Worm (Caenorhabditis elegans) whole organism, L3 larva: ENCODE measurements around the gene K09D9.9.

ENCODE experiments used
- ama-1 ChIP-seq: fragments of 150-350 bp; optimal IDR thresholded peaks from 2 replicates; lab custom pipeline; 2018
- egl-27 ChIP-seq: sonication (generic microtip); optimal IDR thresholded peaks from 4 replicates; lab custom pipeline; 2017; ENCODE audit warnings: missing biosample characterization, missing genetic modification reagents, missing genetic modification characterization
- elt-3 ChIP-seq, 3 experiments: fragments of 150-350 bp in 1 of 3; sonication (generic microtip) in 2 of 3; optimal IDR thresholded peaks; 2 replicates in 2 of 3; 4 replicates in 1 of 3; lab custom pipeline; 2014 to 2017; ENCODE audit warnings: missing biosample characterization in 3 of 3, missing genetic modification characterization in 3 of 3
- fos-1 ChIP-seq: fragments of 150-350 bp; optimal IDR thresholded peaks from 2 replicates; lab custom pipeline; 2014; ENCODE audit warnings: missing biosample characterization, missing genetic modification characterization
- jun-1 ChIP-seq: fragments of 150-350 bp; optimal IDR thresholded peaks from 2 replicates; lab custom pipeline; 2014; ENCODE audit warnings: missing biosample characterization, missing genetic modification reagents, missing genetic modification characterization
- mdl-1 ChIP-seq: fragments of 150-350 bp; optimal IDR thresholded peaks from 2 replicates; lab custom pipeline; 2014; ENCODE audit warnings: missing biosample characterization, missing genetic modification characterization
- nhr-28 ChIP-seq: fragments of 150-350 bp; optimal IDR thresholded peaks from 2 replicates; lab custom pipeline; 2014; ENCODE audit warnings: missing biosample characterization, missing genetic modification characterization
- ztf-4 ChIP-seq: fragments of 150-350 bp; optimal IDR thresholded peaks from 2 replicates; lab custom pipeline; 2014; ENCODE audit warnings: missing biosample characterization, missing genetic modification characterization

- TF ChIP-seq ztf-4 (tag; lab: Kevin White, UChicago) (no peak), nhr-28 (tag; lab: Kevin White, UChicago) (no peak), fos-1 (tag; lab: Kevin White, UChicago) (no peak), jun-1 (tag; lab: Kevin White, UChicago) (peak; percentile 64), ama-1 (lab: Kevin White, UChicago) (no peak), egl-27 (tag; lab: Kevin White, UChicago) (no peak), mdl-1 (tag; lab: Kevin White, UChicago) (no peak), elt-3 (tag; optimal IDR thresholded peaks at IDR 0.05; lab: Kevin White, UChicago) (no peak)
Measured at ce11 chrV:4024777-4025176, 30.8 kb upstream of the K09D9.9 start, which contains the start of gene K09D9.1.
